Worm (Caenorhabditis elegans): ENCODE data around the gene mel-28.

- TF ChIP-seq jun-1 (tag; optimal IDR thresholded peaks at IDR 0.05) = no peak
- TF ChIP-seq lin-39 (tag; optimal IDR thresholded peaks at IDR 0.05) = no peak
- no peak for TF ChIP-seq lir-3 (tag; optimal IDR thresholded peaks at IDR 0.05; ENCODE audit: poor library complexity)
- TF ChIP-seq pax-3 (tag; optimal IDR thresholded peaks at IDR 0.05) = no peak
- no peak for TF ChIP-seq mdl-1 (tag; optimal IDR thresholded peaks at IDR 0.05)
- no peak for TF ChIP-seq aly-2 (tag; optimal IDR thresholded peaks at IDR 0.05)
- no peak for TF ChIP-seq ceh-82 (tag; optimal IDR thresholded peaks at IDR 0.05)
- TF ChIP-seq mef-2 (tag; optimal IDR thresholded peaks at IDR 0.05) = no peak
- no peak for TF ChIP-seq F16B12.6 (tag; optimal IDR thresholded peaks at IDR 0.05)
- TF ChIP-seq zag-1 (tag; optimal IDR thresholded peaks at IDR 0.05) = no peak
- TF ChIP-seq dpl-1 (GFP tag; optimal IDR thresholded peaks at IDR 0.05) = no peak
- no peak for TF ChIP-seq ama-1 (optimal IDR thresholded peaks at IDR 0.05)
- no peak for TF ChIP-seq pqm-1 (tag; optimal IDR thresholded peaks at IDR 0.05)
Observed at ce11 chrIII:4748109-4748508, 37.8 kb upstream of the mel-28 start, which contains the start of gene col-89.
